Worm (Caenorhabditis elegans) whole organism, young adult: ENCODE results near the gene Y17G7B.12.

Experiments
- Y79H2A.3 ChIP-seq: fragments of 200-800 bp; sonication (Bioruptor generic); conservative IDR thresholded peaks from 2 replicates; pipeline ENCODE4 v1.3.6; 2022; ENCODE audit warnings: missing genetic modification reagents, missing genetic modification characterization, missing compliant biosample characterization
- Y95B8A.8 ChIP-seq: fragments of 200-800 bp; sonication (Bioruptor generic); IDR thresholded peaks from 2 replicates; pipeline ENCODE4 v1.3.6; 2022; ENCODE audit warnings: missing genetic modification reagents, missing genetic modification characterization, missing compliant biosample characterization
- ama-1 ChIP-seq, 3 experiments: fragments of 150-350 bp in 1 of 3; sonication (generic microtip) in 2 of 3; optimal IDR thresholded peaks; 2 replicates each; lab custom pipeline; 2014 to 2018; ENCODE audit warnings: missing biosample characterization in 2 of 3, missing genetic modification characterization in 2 of 3, missing genetic modification reagents in 2 of 3
- dpl-1 ChIP-seq: fragments of 150-350 bp; optimal IDR thresholded peaks from 2 replicates; lab custom pipeline; 2014; ENCODE audit warnings: missing biosample characterization, missing genetic modification reagents, missing genetic modification characterization
- him-1 ChIP-seq: sonication (generic microtip); optimal IDR thresholded peaks from 2 replicates; lab custom pipeline; 2016; ENCODE audit warnings: missing genotype, missing genetic modification reagents, missing genetic modification characterization, missing compliant biosample characterization
- sea-2 ChIP-seq: fragments of 200-800 bp; sonication (Bioruptor generic); IDR thresholded peaks from 2 replicates; pipeline ENCODE4 v1.3.6; 2022; ENCODE audit warnings: missing genetic modification characterization, missing compliant biosample characterization
- tbx-9 ChIP-seq: sonication (generic microtip); optimal IDR thresholded peaks from 2 replicates; lab custom pipeline; 2016; ENCODE audit warnings: borderline replicate concordance, missing genetic modification characterization, inconsistent platforms, missing compliant biosample characterization
- unc-130 ChIP-seq: sonication (generic microtip); optimal IDR thresholded peaks from 2 replicates; lab custom pipeline; 2016; ENCODE audit warnings: missing genetic modification reagents, missing genetic modification characterization, missing compliant biosample characterization

- TF ChIP-seq tbx-9 (tag; lab: Kevin White, UChicago) = no peak
- TF ChIP-seq unc-130 (GFP tag; lab: Kevin White, UChicago) = no peak
- no peak for TF ChIP-seq Y95B8A.8 (GFP tag; lab: Robert Waterston, UW)
- no peak for TF ChIP-seq Y79H2A.3 (GFP tag; lab: Robert Waterston, UW)
- no peak for TF ChIP-seq sea-2 (GFP tag; lab: Robert Waterston, UW)
- TF ChIP-seq ama-1 (optimal IDR thresholded peaks at IDR 0.05; lab: Kevin White, UChicago) = no peak
- no peak for TF ChIP-seq ama-1 (GFP tag; optimal IDR thresholded peaks at IDR 0.05; lab: Kevin White, UChicago)
- no peak for TF ChIP-seq him-1
- no peak for TF ChIP-seq dpl-1 (GFP tag; lab: Kevin White, UChicago)
Observed at ce11 chrII:11976727-11977259, 46.9 kb upstream of the Y17G7B.12 start.
